Fruit fly (Drosophila melanogaster) Kc167 (cell line): ENCODE measurements around the gene RpL18.

Experiments used
- Myc ChIP-seq: fragments of >200 bp; optimal IDR thresholded peaks from 2 replicates; lab custom pipeline; 2017; ENCODE audit warnings: missing external identifiers
- Sin3A ChIP-seq: fragments of >200 bp; optimal IDR thresholded peaks from 2 replicates; lab custom pipeline; 2018; ENCODE audit warnings: missing external identifiers
- h ChIP-seq: fragments of >200 bp; optimal IDR thresholded peaks from 3 replicates; lab custom pipeline; 2018; ENCODE audit warnings: missing external identifiers
- psq ChIP-seq: fragments of >200 bp; optimal IDR thresholded peaks from 2 replicates; lab custom pipeline; 2017; ENCODE audit warnings: missing external identifiers

DNA sequence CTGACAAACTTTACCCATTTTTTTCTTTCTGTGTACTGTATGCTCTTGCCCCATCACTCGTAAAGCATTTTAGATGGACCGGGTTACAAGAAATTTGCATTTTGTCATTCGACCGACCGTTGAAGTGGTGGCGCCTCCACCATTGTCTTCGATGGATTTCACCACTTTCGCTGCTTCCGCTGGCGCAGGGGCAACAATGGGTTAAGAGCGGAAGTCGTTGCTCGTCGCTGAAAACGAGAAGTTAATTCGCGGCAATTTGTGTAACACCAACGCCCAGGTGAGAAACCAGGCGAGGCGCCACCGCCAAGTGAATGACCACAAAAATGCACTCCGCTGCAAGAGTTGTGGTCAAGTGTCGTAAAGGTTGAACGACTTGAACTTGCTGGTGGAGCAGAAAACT, 13.6 kb upstream of the RpL18 start:
- no peak for TF ChIP-seq h (lab: Kevin White, UChicago)
- no peak for TF ChIP-seq Sin3A (lab: Kevin White, UChicago)
- TF ChIP-seq psq (lab: Kevin White, UChicago), result no peak
- no peak for TF ChIP-seq Myc (lab: Kevin White, UChicago)
